Comparison of ENCODE assay signal across 5 worm cellular contexts in the genomic region with DNA sequence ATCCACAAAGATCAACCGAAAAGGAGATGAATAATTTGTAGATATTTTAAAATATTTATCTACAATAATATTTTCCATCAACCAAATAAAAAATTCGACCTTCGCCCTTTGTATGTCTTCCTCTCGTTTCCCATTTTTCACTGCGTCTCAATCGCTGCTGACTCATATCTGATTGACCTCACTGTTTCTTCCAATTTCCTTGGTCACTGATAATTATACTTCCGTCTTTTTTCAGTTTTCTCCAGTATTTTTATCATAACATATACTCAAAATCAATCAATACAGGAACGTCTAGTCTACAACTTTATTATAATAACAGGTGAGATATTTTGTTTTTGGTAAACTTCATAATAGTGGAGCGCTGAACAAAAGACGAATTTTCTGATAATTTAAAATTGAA.
A peak's percentile ranks its signal among the peaks of the same experiment; 100 is the strongest.
TF ChIP-seq lines count a peak whose summit lies in the region.

A gene (plus strand): TSS at position 236 of the 400 bp plus-strand sequence.

TF ChIP-seq in whole organism, L1 larva, 84 proteins besides CTCF, POLR2A, EP300 and RAD21:
- no peak for TF ChIP-seq efl-3 (GFP tag; optimal IDR thresholded peaks at IDR 0.05; lab: Kevin White, UChicago)
- TF ChIP-seq blmp-1 (tag; optimal IDR thresholded peaks at IDR 0.05; lab: Kevin White, UChicago) = peak; percentile 2
- TF ChIP-seq hlh-4 (tag; optimal IDR thresholded peaks at IDR 0.05; lab: Kevin White, UChicago) = no peak
- no peak for TF ChIP-seq C04F5.9 (tag; optimal IDR thresholded peaks at IDR 0.05; lab: Kevin White, UChicago)
- no peak for TF ChIP-seq Y116A8C.19 (tag; optimal IDR thresholded peaks at IDR 0.05; lab: Kevin White, UChicago; ENCODE audit: borderline replicate concordance)
- no peak for TF ChIP-seq elt-3 (tag; optimal IDR thresholded peaks at IDR 0.05; lab: Kevin White, UChicago)
- TF ChIP-seq nhr-90 (tag; optimal IDR thresholded peaks at IDR 0.05; lab: Kevin White, UChicago; ENCODE audit: poor library complexity) = no peak
- no peak for TF ChIP-seq nhr-85 (tag; lab: Kevin White, UChicago)
TF ChIP-seq in whole organism, L1 larva: peak in this region for 1.

TF ChIP-seq in whole organism, L2 larva, 48 proteins besides CTCF, POLR2A, EP300 and RAD21:
- no peak for TF ChIP-seq mab-5 (tag; optimal IDR thresholded peaks at IDR 0.05; lab: Kevin White, UChicago)
- TF ChIP-seq fos-1 (tag; optimal IDR thresholded peaks at IDR 0.05; lab: Kevin White, UChicago) = peak; percentile 96

TF ChIP-seq in whole organism, L3 larva, 47 proteins besides CTCF, POLR2A, EP300 and RAD21:
- TF ChIP-seq jun-1 (tag; optimal IDR thresholded peaks at IDR 0.05; lab: Kevin White, UChicago) = peak; percentile 11
- no peak for TF ChIP-seq unc-62 (GFP tag; optimal IDR thresholded peaks at IDR 0.05; lab: Kevin White, UChicago)
- TF ChIP-seq ceh-16 (tag; optimal IDR thresholded peaks at IDR 0.05; lab: Kevin White, UChicago) = no peak
- no peak for TF ChIP-seq fkh-10 (GFP tag; optimal IDR thresholded peaks at IDR 0.05; lab: Kevin White, UChicago)
- TF ChIP-seq fos-1 (tag; optimal IDR thresholded peaks at IDR 0.05; lab: Kevin White, UChicago) = no peak
- peak; percentile 9 for TF ChIP-seq pha-4 (tag; optimal IDR thresholded peaks at IDR 0.05; lab: Kevin White, UChicago)
- TF ChIP-seq hmg-11 (tag; optimal IDR thresholded peaks at IDR 0.05; lab: Kevin White, UChicago) = no peak
- TF ChIP-seq nhr-23 (tag; optimal IDR thresholded peaks at IDR 0.05; lab: Kevin White, UChicago) = peak; percentile 54
- TF ChIP-seq ceh-9 (tag; optimal IDR thresholded peaks at IDR 0.05; lab: Kevin White, UChicago) = no peak
- TF ChIP-seq ceh-28 (tag; optimal IDR thresholded peaks at IDR 0.05; lab: Kevin White, UChicago) = peak; percentile 13
- TF ChIP-seq R02D3.7 (tag; optimal IDR thresholded peaks at IDR 0.05; lab: Kevin White, UChicago) = no peak
- no peak for TF ChIP-seq nhr-28 (tag; optimal IDR thresholded peaks at IDR 0.05; lab: Kevin White, UChicago)
- peak; percentile 61 for TF ChIP-seq elt-2 (tag; optimal IDR thresholded peaks at IDR 0.05; lab: Kevin White, UChicago)
TF ChIP-seq in whole organism, L3 larva: peak in this region for 5.

TF ChIP-seq in whole organism, L4 larva, 104 proteins besides CTCF, POLR2A, EP300 and RAD21:
- TF ChIP-seq daf-16 (GFP tag; optimal IDR thresholded peaks at IDR 0.05; lab: Kevin White, UChicago) (peak in 1 of 2 experiments; percentile 17), daf-16 (tag; optimal IDR thresholded peaks at IDR 0.05; lab: Kevin White, UChicago) (peak; percentile 7), nhr-28 (tag; optimal IDR thresholded peaks at IDR 0.05; lab: Kevin White, UChicago) (peak; percentile 61), Y5F2A.4 (GFP tag; optimal IDR thresholded peaks at IDR 0.05; lab: Kevin White, UChicago) (no peak), aha-1 (tag; lab: Kevin White, UChicago) (no peak), dve-1 (tag; optimal IDR thresholded peaks at IDR 0.05; lab: Kevin White, UChicago; ENCODE audit: insufficient read depth) (peak; percentile 55), nhr-6 (tag; optimal IDR thresholded peaks at IDR 0.05; lab: Kevin White, UChicago) (no peak), ztf-11 (tag; optimal IDR thresholded peaks at IDR 0.05; lab: Kevin White, UChicago) (no peak), hlh-11 (tag; optimal IDR thresholded peaks at IDR 0.05; lab: Kevin White, UChicago) (peak; percentile 18), mes-2 (tag; optimal IDR thresholded peaks at IDR 0.05; lab: Kevin White, UChicago; ENCODE audit: poor library complexity, severe bottlenecking) (peak; percentile 15), pqm-1 (tag; optimal IDR thresholded peaks at IDR 0.05; lab: Kevin White, UChicago) (peak; percentile 36), lir-3 (tag; optimal IDR thresholded peaks at IDR 0.05; lab: Kevin White, UChicago) (no peak), mep-1 (tag; optimal IDR thresholded peaks at IDR 0.05; lab: Kevin White, UChicago) (peak; percentile 19)

TF ChIP-seq in whole organism, young adult, 124 proteins besides CTCF, POLR2A, EP300 and RAD21:
- TF ChIP-seq nhr-80 (tag; optimal IDR thresholded peaks at IDR 0.05; lab: Kevin White, UChicago) (peak; percentile 68), F23B12.7 (tag; optimal IDR thresholded peaks at IDR 0.05; lab: Kevin White, UChicago; ENCODE audit: insufficient read depth) (peak; percentile 11), let-607 (tag; optimal IDR thresholded peaks at IDR 0.05; lab: Kevin White, UChicago) (peak in 1 of 2 experiments; percentile 19), aptf-3 (GFP tag; IDR thresholded peaks at IDR 0.05; lab: Robert Waterston, UW) (no peak)
